Worm (Caenorhabditis elegans) whole organism, mixed stage, embryonic: Measurements from ENCODE around the gene ZC196.9.

Experiments used
- M03D4.4 ChIP-seq: sonication (generic microtip); optimal IDR thresholded peaks from 2 replicates; lab custom pipeline; 2017; ENCODE audit warnings: mild to moderate bottlenecking, missing genetic modification characterization, missing compliant biosample characterization
- bed-3 ChIP-seq: fragments of 200-800 bp; sonication (Bioruptor generic); optimal IDR thresholded peaks from 3 replicates; lab custom pipeline; 2018; ENCODE audit warnings: mild to moderate bottlenecking, missing genetic modification characterization, moderate library complexity, missing compliant biosample characterization
- blmp-1 ChIP-seq: fragments of 150-350 bp; optimal IDR thresholded peaks from 2 replicates; lab custom pipeline; 2014; ENCODE audit warnings: missing biosample characterization, missing genetic modification characterization
- ceh-39 ChIP-seq: fragments of 150-350 bp; optimal IDR thresholded peaks from 2 replicates; lab custom pipeline; 2014; ENCODE audit warnings: missing biosample characterization, missing genetic modification characterization
- ceh-43 ChIP-seq: fragments of 200-800 bp; sonication (Bioruptor generic); optimal IDR thresholded peaks from 2 replicates; lab custom pipeline; 2018; ENCODE audit warnings: mild to moderate bottlenecking, missing genetic modification characterization, moderate library complexity, missing compliant biosample characterization
- ces-1 ChIP-seq: fragments of 150-350 bp; optimal IDR thresholded peaks from 2 replicates; lab custom pipeline; 2014; ENCODE audit warnings: missing biosample characterization, missing genetic modification reagents, missing genetic modification characterization
- cnd-1 ChIP-seq: fragments of 200-800 bp; sonication (Bioruptor generic); optimal IDR thresholded peaks from 2 replicates; lab custom pipeline; 2018; ENCODE audit warnings: mild to moderate bottlenecking, missing genetic modification characterization, missing compliant biosample characterization
- elt-1 ChIP-seq: sonication (generic microtip); optimal IDR thresholded peaks from 2 replicates; lab custom pipeline; 2017; ENCODE audit warnings: missing genetic modification characterization, mild to moderate bottlenecking, missing compliant biosample characterization, antibody characterized with exemption, moderate library complexity, borderline replicate concordance; ENCODE audit not compliant: insufficient read depth
- elt-3 ChIP-seq: fragments of 150-350 bp; optimal IDR thresholded peaks from 2 replicates; lab custom pipeline; 2014; ENCODE audit warnings: missing biosample characterization, missing genetic modification characterization
- flh-1 ChIP-seq: fragments of 200-800 bp; sonication (Bioruptor generic); optimal IDR thresholded peaks from 2 replicates; lab custom pipeline; 2018; ENCODE audit warnings: mild to moderate bottlenecking, missing genetic modification characterization, moderate library complexity, missing compliant biosample characterization
- hlh-1 ChIP-seq: fragments of 150-350 bp; optimal IDR thresholded peaks from 2 replicates; lab custom pipeline; 2014; ENCODE audit warnings: missing biosample characterization, missing genetic modification reagents, missing genetic modification characterization
- lin-32 ChIP-seq: fragments of 200-800 bp; sonication (Bioruptor generic); optimal IDR thresholded peaks from 2 replicates; lab custom pipeline; 2018; ENCODE audit warnings: mild to moderate bottlenecking, missing genetic modification characterization, missing compliant biosample characterization
- lsy-2 ChIP-seq: fragments of 150-350 bp; optimal IDR thresholded peaks from 2 replicates; lab custom pipeline; 2014; ENCODE audit warnings: missing biosample characterization, missing genetic modification characterization
- mep-1 ChIP-seq: fragments of 150-350 bp; optimal IDR thresholded peaks from 2 replicates; lab custom pipeline; 2017; ENCODE audit warnings: missing biosample characterization, missing genetic modification reagents, missing genetic modification characterization, inconsistent platforms
- mls-2 ChIP-seq: sonication (generic microtip); optimal IDR thresholded peaks from 2 replicates; lab custom pipeline; 2016; ENCODE audit warnings: mild to moderate bottlenecking, missing genetic modification characterization, moderate library complexity, missing compliant biosample characterization
- nhr-12 ChIP-seq: fragments of 150-350 bp; optimal IDR thresholded peaks from 2 replicates; lab custom pipeline; 2014; ENCODE audit warnings: missing biosample characterization, missing genetic modification characterization
- nhr-2 ChIP-seq: fragments of 150-350 bp; optimal IDR thresholded peaks from 2 replicates; lab custom pipeline; 2014; ENCODE audit warnings: missing biosample characterization, missing genetic modification characterization
- nhr-237 ChIP-seq: fragments of 150-350 bp; optimal IDR thresholded peaks from 2 replicates; lab custom pipeline; 2014; ENCODE audit warnings: missing biosample characterization, missing genetic modification characterization
- nhr-76 ChIP-seq: sonication (generic microtip); optimal IDR thresholded peaks from 2 replicates; lab custom pipeline; 2017; ENCODE audit warnings: missing biosample characterization, missing genetic modification characterization
- sem-2 ChIP-seq: fragments of 200-800 bp; sonication (Bioruptor generic); optimal IDR thresholded peaks from 2 replicates; lab custom pipeline; 2018; ENCODE audit warnings: mild to moderate bottlenecking, missing genetic modification characterization, missing compliant biosample characterization
- snpc-4 ChIP-seq: fragments of 150-350 bp; optimal IDR thresholded peaks from 2 replicates; lab custom pipeline; 2014; ENCODE audit warnings: missing biosample characterization, missing genetic modification characterization
- sptf-1 ChIP-seq: sonication (generic microtip); optimal IDR thresholded peaks from 2 replicates; lab custom pipeline; 2017; ENCODE audit warnings: mild to moderate bottlenecking, missing genetic modification characterization, moderate library complexity, missing compliant biosample characterization
- tbx-8 ChIP-seq: fragments of 200-800 bp; sonication (Bioruptor generic); optimal IDR thresholded peaks from 2 replicates; lab custom pipeline; 2018; ENCODE audit warnings: mild to moderate bottlenecking, missing genetic modification characterization, moderate library complexity, missing compliant biosample characterization
- unc-120 ChIP-seq: sonication (generic microtip); optimal IDR thresholded peaks from 2 replicates; lab custom pipeline; 2017; ENCODE audit warnings: missing genetic modification characterization, missing compliant biosample characterization; ENCODE audit not compliant: poor library complexity, severe bottlenecking
- unc-39 ChIP-seq: fragments of 150-350 bp; optimal IDR thresholded peaks from 2 replicates; lab custom pipeline; 2014; ENCODE audit warnings: missing biosample characterization, missing genetic modification characterization
- unc-62 ChIP-seq: fragments of 150-350 bp; optimal IDR thresholded peaks from 2 replicates; lab custom pipeline; 2014; ENCODE audit warnings: missing biosample characterization, missing genetic modification reagents, missing genetic modification characterization
- zip-8 ChIP-seq: fragments of 150-350 bp; optimal IDR thresholded peaks from 2 replicates; lab custom pipeline; 2014; ENCODE audit warnings: missing biosample characterization, missing genetic modification characterization
- ztf-11 ChIP-seq: fragments of 150-350 bp; optimal IDR thresholded peaks from 2 replicates; lab custom pipeline; 2014; ENCODE audit warnings: missing biosample characterization, missing genetic modification characterization

The ZC196.9 gene

ce11 chrV:8769154-8769553 is 42.2 kb upstream of the ZC196.9 start:
- TF ChIP-seq zip-8 (tag; lab: Kevin White, UChicago), result no peak
- no peak for TF ChIP-seq blmp-1 (tag; lab: Kevin White, UChicago)
- TF ChIP-seq snpc-4 (tag; lab: Kevin White, UChicago), result no peak
- no peak for TF ChIP-seq elt-1 (tag; lab: Kevin White, UChicago)
- no peak for TF ChIP-seq M03D4.4 (tag; lab: Kevin White, UChicago)
- no peak for TF ChIP-seq flh-1 (GFP tag; lab: Kevin White, UChicago)

DNA sequence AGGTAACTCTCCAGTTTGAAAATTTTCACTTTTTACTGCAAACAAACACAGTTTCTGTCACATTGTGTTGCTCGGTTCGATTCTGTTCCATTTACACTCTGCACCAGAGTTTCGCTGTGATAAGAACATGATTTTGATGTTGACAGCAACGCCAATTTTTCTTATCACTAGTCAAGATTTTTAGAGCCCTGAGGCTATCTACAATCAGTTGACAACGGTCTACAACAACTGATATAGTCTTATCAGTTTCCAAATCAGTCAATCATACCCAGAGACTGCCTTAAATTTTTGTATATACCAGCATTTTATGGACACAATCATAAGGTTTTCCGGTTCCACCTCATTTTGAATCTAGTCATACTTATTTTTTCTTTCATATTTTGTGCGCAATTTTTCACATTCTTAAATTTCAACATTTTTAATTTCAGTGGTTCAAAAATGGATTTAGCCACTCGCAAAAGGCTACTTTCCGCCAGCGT is 41.5 kb upstream of the ZC196.9 start, which contains the start of gene B0507.3:
TSS of gene B0507.3 (plus strand) at position 429 of the 479 bp plus-strand sequence.
- TF ChIP-seq unc-39 (tag; lab: Kevin White, UChicago) (no peak), nhr-76 (tag; lab: Kevin White, UChicago) (no peak), hlh-1 (tag; lab: Kevin White, UChicago) (no peak), blmp-1 (tag; lab: Kevin White, UChicago) (no peak), M03D4.4 (tag; lab: Kevin White, UChicago) (no peak), cnd-1 (tag; lab: Kevin White, UChicago) (no peak), nhr-12 (tag; lab: Kevin White, UChicago) (no peak), lsy-2 (tag; lab: Kevin White, UChicago) (no peak), sptf-1 (tag; lab: Kevin White, UChicago) (no peak), nhr-237 (tag; lab: Kevin White, UChicago) (no peak), ceh-43 (GFP tag; lab: Kevin White, UChicago) (no peak), mls-2 (tag; lab: Kevin White, UChicago) (no peak), tbx-8 (GFP tag; lab: Kevin White, UChicago) (no peak)

ce11 chrV:8767493-8767892 is 40.5 kb upstream of the ZC196.9 start:
- TF ChIP-seq sem-2 (GFP tag; lab: Kevin White, UChicago) (no peak), blmp-1 (tag; lab: Kevin White, UChicago) (no peak), flh-1 (GFP tag; lab: Kevin White, UChicago) (no peak), ztf-11 (tag; lab: Kevin White, UChicago) (no peak), mls-2 (tag; lab: Kevin White, UChicago) (no peak), tbx-8 (GFP tag; lab: Kevin White, UChicago) (no peak), ceh-43 (GFP tag; lab: Kevin White, UChicago) (no peak), ces-1 (GFP tag; lab: Kevin White, UChicago) (no peak), M03D4.4 (tag; lab: Kevin White, UChicago) (no peak), ceh-39 (tag; lab: Kevin White, UChicago) (no peak), bed-3 (GFP tag; lab: Kevin White, UChicago) (no peak), cnd-1 (tag; lab: Kevin White, UChicago) (no peak), unc-62 (GFP tag; lab: Kevin White, UChicago) (no peak), lin-32 (GFP tag; lab: Kevin White, UChicago) (no peak)

ce11 chrV:8767041-8767440 is 40.1 kb upstream of the ZC196.9 start:
- TF ChIP-seq nhr-76 (tag; lab: Kevin White, UChicago) (no peak), mls-2 (tag; lab: Kevin White, UChicago) (no peak), mep-1 (no peak), nhr-12 (tag; lab: Kevin White, UChicago) (no peak), lin-32 (GFP tag; lab: Kevin White, UChicago) (no peak)
- TF ChIP-seq, all 35 proteins: peak for 0

DNA sequence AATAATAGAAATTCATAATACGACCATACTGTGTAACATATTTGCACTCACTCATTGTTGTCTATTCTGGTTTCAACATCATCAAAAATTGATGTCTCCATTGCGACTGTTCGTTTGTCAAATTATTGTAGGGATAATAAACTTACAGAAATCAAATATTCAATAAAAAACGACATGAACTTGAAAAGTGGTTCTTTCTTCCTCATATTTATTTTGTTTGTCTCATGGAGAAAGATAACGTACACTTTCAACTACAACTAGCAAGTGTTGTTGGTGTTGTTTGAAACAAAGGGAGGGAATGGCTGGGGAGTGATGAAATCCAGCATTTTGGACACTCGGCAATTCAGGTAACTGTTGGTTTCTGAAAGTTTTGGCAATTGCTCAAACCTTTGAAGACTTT is 39.0 kb upstream of the ZC196.9 start, which contains the start of gene B0507.9:
TSS of gene B0507.9 (minus strand) at position 101 of the 400 bp plus-strand sequence.
- TF ChIP-seq snpc-4 (tag; lab: Kevin White, UChicago), result no peak
- TF ChIP-seq mls-2 (tag; lab: Kevin White, UChicago), result no peak
- no peak for TF ChIP-seq elt-1 (tag; lab: Kevin White, UChicago)
- TF ChIP-seq elt-3, result no peak
- no peak for TF ChIP-seq lin-32 (GFP tag; lab: Kevin White, UChicago)
- no peak for TF ChIP-seq nhr-12 (tag; lab: Kevin White, UChicago)
- no peak for TF ChIP-seq ceh-39 (tag; lab: Kevin White, UChicago)
- no peak for TF ChIP-seq lsy-2 (tag; lab: Kevin White, UChicago)
- TF ChIP-seq nhr-237 (tag; lab: Kevin White, UChicago), result no peak
- TF ChIP-seq unc-120 (tag; lab: Kevin White, UChicago), result no peak
- TF ChIP-seq cnd-1 (tag; lab: Kevin White, UChicago), result no peak
- TF ChIP-seq tbx-8 (GFP tag; lab: Kevin White, UChicago), result no peak
- TF ChIP-seq nhr-2 (tag; lab: Kevin White, UChicago), result no peak
